Fruit fly (Drosophila melanogaster) whole organism, wandering third instar larva: Measurements from ENCODE around the gene veli.

Experiments
- Abd-B ChIP-seq: fragments of >200 bp; optimal IDR thresholded peaks from 2 replicates; lab custom pipeline; 2017; ENCODE audit warnings: missing biosample characterization, missing genetic modification characterization
- CG32264 ChIP-seq: fragments of 200-800 bp; sonication (Bioruptor generic); optimal IDR thresholded peaks from 2 replicates; lab custom pipeline; 2016; ENCODE audit warnings: missing biosample characterization, missing genetic modification characterization
- CG9705 ChIP-seq: fragments of 200-800 bp; sonication (Bioruptor generic); optimal IDR thresholded peaks from 2 replicates; lab custom pipeline; 2018; ENCODE audit warnings: missing biosample characterization, mild to moderate bottlenecking, missing genetic modification characterization
- CrebA ChIP-seq: fragments of 200-800 bp; sonication (Bioruptor generic); optimal IDR thresholded peaks from 2 replicates; lab custom pipeline; 2016; ENCODE audit warnings: missing biosample characterization, mild to moderate bottlenecking, missing genetic modification characterization, borderline replicate concordance
- Dfd ChIP-seq: fragments of >200 bp; optimal IDR thresholded peaks from 2 replicates; lab custom pipeline; 2017; ENCODE audit warnings: missing biosample characterization, missing genetic modification characterization
- Dif ChIP-seq: fragments of 200-275, 200-300 bp; sonication (Bioruptor generic); optimal IDR thresholded peaks from 2 replicates; lab custom pipeline; 2018; ENCODE audit warnings: missing biosample characterization, missing genetic modification characterization; ENCODE audit not compliant: partially characterized antibody
- GATAd ChIP-seq: sonication (Bioruptor generic); optimal IDR thresholded peaks from 2 replicates; lab custom pipeline; 2016; ENCODE audit warnings: missing biosample characterization, missing genetic modification characterization
- HLH106 ChIP-seq: fragments of 200-800 bp; optimal IDR thresholded peaks from 3 replicates; lab custom pipeline; 2019; ENCODE audit warnings: missing biosample characterization, mild to moderate bottlenecking, missing genetic modification characterization, moderate library complexity
- Hnf4 ChIP-seq: fragments of 200-800 bp; sonication (Bioruptor generic); optimal IDR thresholded peaks from 2 replicates; lab custom pipeline; 2016; ENCODE audit warnings: missing biosample characterization, mild to moderate bottlenecking, missing genetic modification characterization
- Hr78 ChIP-seq: fragments of >200 bp; optimal IDR thresholded peaks from 2 replicates; lab custom pipeline; 2017; ENCODE audit warnings: missing biosample characterization, missing genetic modification characterization
- Hr83 ChIP-seq: fragments of 200-300 bp; sonication (Bioruptor generic); optimal IDR thresholded peaks from 2 replicates; lab custom pipeline; 2016; ENCODE audit warnings: missing biosample characterization, mild to moderate bottlenecking, missing genetic modification characterization, moderate library complexity; ENCODE audit not compliant: poor library complexity, severe bottlenecking
- Jra ChIP-seq: sonication (Bioruptor generic); optimal IDR thresholded peaks from 2 replicates; lab custom pipeline; 2016; ENCODE audit warnings: missing biosample characterization, missing genetic modification characterization
- Mio ChIP-seq: sonication (Bioruptor generic); optimal IDR thresholded peaks from 2 replicates; lab custom pipeline; 2016; ENCODE audit warnings: missing biosample characterization, missing genetic modification characterization
- Myc ChIP-seq: fragments of >200 bp; optimal IDR thresholded peaks from 2 replicates; lab custom pipeline; 2017
- N ChIP-seq: fragments of >200 bp; optimal IDR thresholded peaks from 2 replicates; lab custom pipeline; 2018; ENCODE audit warnings: missing biosample characterization, missing external identifiers, missing genetic modification characterization
- OdsH ChIP-seq: fragments of 200-800 bp; sonication (Bioruptor generic); optimal IDR thresholded peaks from 2 replicates; lab custom pipeline; 2016; ENCODE audit warnings: missing biosample characterization, mild to moderate bottlenecking, missing genetic modification characterization
- Rel ChIP-seq, 2 experiments: fragments of 200-800 bp; sonication (Bioruptor generic) in 1 of 2; optimal IDR thresholded peaks; 2 replicates in 1 of 2; 3 replicates in 1 of 2; lab custom pipeline; 2016 to 2019; ENCODE audit warnings: mild to moderate bottlenecking in 2 of 2, missing biosample characterization in 2 of 2, missing genetic modification characterization in 2 of 2, moderate library complexity in 1 of 2
- Sp1 ChIP-seq: fragments of 200-800 bp; sonication (Bioruptor generic); optimal IDR thresholded peaks from 3 replicates; lab custom pipeline; 2019; ENCODE audit warnings: missing biosample characterization, mild to moderate bottlenecking, missing genetic modification characterization, moderate library complexity
- Vsx2 ChIP-seq: fragments of 200-300, 225-300 bp; sonication (Bioruptor generic); optimal IDR thresholded peaks from 2 replicates; lab custom pipeline; 2018; ENCODE audit warnings: missing biosample characterization, missing genetic modification characterization; ENCODE audit not compliant: partially characterized antibody
- br ChIP-seq: fragments of 200-800 bp; sonication (Bioruptor generic); optimal IDR thresholded peaks from 2 replicates; lab custom pipeline; 2016; ENCODE audit warnings: missing biosample characterization, missing genetic modification characterization
- brk ChIP-seq: fragments of 200-800 bp; sonication (Bioruptor generic); optimal IDR thresholded peaks from 2 replicates; lab custom pipeline; 2016; ENCODE audit warnings: missing biosample characterization, mild to moderate bottlenecking, missing genetic modification characterization
- dl ChIP-seq, 2 experiments: fragments of 175-275, 200-275 bp in 1 of 2; fragments of 200-275 bp in 1 of 2; sonication (Bioruptor generic); optimal IDR thresholded peaks; lab custom pipeline; 2018; ENCODE audit warnings: mild to moderate bottlenecking in 2 of 2, missing biosample characterization in 2 of 2, missing genetic modification characterization in 2 of 2, moderate library complexity in 2 of 2; ENCODE audit not compliant: partially characterized antibody in 2 of 2, insufficient read depth in 1 of 2
- dmrt93B ChIP-seq: fragments of 200-800 bp; sonication (Bioruptor generic); optimal IDR thresholded peaks from 2 replicates; lab custom pipeline; 2018; ENCODE audit warnings: missing biosample characterization, mild to moderate bottlenecking, missing genetic modification characterization
- dsf ChIP-seq: sonication (Bioruptor generic); optimal IDR thresholded peaks from 2 replicates; lab custom pipeline; 2016; ENCODE audit warnings: missing biosample characterization, missing genetic modification characterization, borderline replicate concordance
- ey ChIP-seq: fragments of 200-800 bp; sonication (Bioruptor generic); optimal IDR thresholded peaks from 2 replicates; lab custom pipeline; 2016; ENCODE audit warnings: missing biosample characterization, missing genetic modification characterization
- foxo ChIP-seq, 2 experiments: fragments of 200-800 bp; sonication (Bioruptor generic); optimal IDR thresholded peaks; 2 replicates in 1 of 2; 3 replicates in 1 of 2; lab custom pipeline; 2016 to 2017; ENCODE audit warnings: missing biosample characterization in 2 of 2, missing genetic modification characterization in 2 of 2
- fru ChIP-seq: fragments of 200-800 bp; sonication (Bioruptor generic); optimal IDR thresholded peaks from 3 replicates; lab custom pipeline; 2016; ENCODE audit warnings: missing biosample characterization, mild to moderate bottlenecking, missing genetic modification characterization
- h ChIP-seq: fragments of 200-800 bp; sonication (Bioruptor generic); optimal IDR thresholded peaks from 3 replicates; lab custom pipeline; 2016; ENCODE audit warnings: missing biosample characterization, mild to moderate bottlenecking, missing genetic modification characterization
- jim ChIP-seq: fragments of 175-275, 200-325 bp; sonication (Bioruptor generic); optimal IDR thresholded peaks from 2 replicates; lab custom pipeline; 2016; ENCODE audit warnings: missing biosample characterization, mild to moderate bottlenecking, missing genetic modification characterization
- lola ChIP-seq: fragments of >200 bp; optimal IDR thresholded peaks from 2 replicates; lab custom pipeline; 2017; ENCODE audit warnings: missing biosample characterization, missing genetic modification characterization
- pan ChIP-seq: fragments of >200 bp; optimal IDR thresholded peaks from 2 replicates; lab custom pipeline; 2017
- psq ChIP-seq: fragments of 200-800 bp; sonication (Bioruptor generic); optimal IDR thresholded peaks from 3 replicates; lab custom pipeline; 2017; ENCODE audit warnings: missing biosample characterization, mild to moderate bottlenecking, missing genetic modification characterization, moderate library complexity
- rgr ChIP-seq: fragments of 200-800 bp; sonication (Bioruptor generic); optimal IDR thresholded peaks from 3 replicates; lab custom pipeline; 2016; ENCODE audit warnings: missing biosample characterization, mild to moderate bottlenecking, missing genetic modification characterization
- sage ChIP-seq: fragments of 200-800 bp; sonication (Bioruptor generic); optimal IDR thresholded peaks from 2 replicates; lab custom pipeline; 2016; ENCODE audit warnings: missing biosample characterization, mild to moderate bottlenecking, missing genetic modification characterization
- sv ChIP-seq: fragments of 200-800 bp; sonication (Bioruptor generic); optimal IDR thresholded peaks from 3 replicates; lab custom pipeline; 2016; ENCODE audit warnings: missing biosample characterization, missing genetic modification characterization
- tai ChIP-seq: sonication (Bioruptor generic); optimal IDR thresholded peaks from 2 replicates; lab custom pipeline; 2016; ENCODE audit warnings: missing biosample characterization, missing genetic modification characterization
- usp ChIP-seq: fragments of >200 bp; optimal IDR thresholded peaks from 2 replicates; lab custom pipeline; 2017; ENCODE audit warnings: missing biosample characterization, missing genetic modification characterization
- woc ChIP-seq: sonication (Bioruptor generic); optimal IDR thresholded peaks from 2 replicates; lab custom pipeline; 2016; ENCODE audit warnings: missing biosample characterization, mild to moderate bottlenecking, missing genetic modification characterization

veli gene

dm6 chr3R:25050649-25051048 is 14.7 kb downstream of the veli start:
- TF ChIP-seq CG32264 (GFP tag; lab: Kevin White, UChicago) (no peak), GATAd (no peak), woc (GFP tag; lab: Kevin White, UChicago) (no peak), Hr83 (no peak), dl (GFP tag; optimal IDR thresholded peaks at IDR 0.05; lab: Kevin White, UChicago; ENCODE audit: insufficient read depth in 1 of 2, partially characterized antibody in 2 of 2) (no peak), Dfd (GFP tag; lab: Kevin White, UChicago) (no peak), sage (no peak), sv (no peak), HLH106 (tag; lab: Kevin White, UChicago) (no peak), Sp1 (GFP tag; lab: Kevin White, UChicago) (no peak), br (no peak), tai (no peak), OdsH (GFP tag; lab: Kevin White, UChicago) (no peak), ey (GFP tag; lab: Kevin White, UChicago) (no peak), CrebA (GFP tag; lab: Kevin White, UChicago) (no peak), dsf (GFP tag; lab: Kevin White, UChicago) (no peak), Mio (no peak), CG9705 (no peak), psq (GFP tag; lab: Kevin White, UChicago) (no peak), usp (no peak)

dm6 chr3R:25049742-25050517 is 15.5 kb downstream of the veli start:
- TF ChIP-seq CG32264 (GFP tag; lab: Kevin White, UChicago) (no peak), foxo (GFP tag; optimal IDR thresholded peaks at IDR 0.05; lab: Kevin White, UChicago) (peak; percentile 29 to 48), dl (GFP tag; optimal IDR thresholded peaks at IDR 0.05; lab: Kevin White, UChicago; ENCODE audit: insufficient read depth in 1 of 2, partially characterized antibody in 2 of 2) (peak; percentile 63 to 78), brk (GFP tag; lab: Kevin White, UChicago) (peak; percentile 88), Abd-B (GFP tag; lab: Kevin White, UChicago) (no peak), Myc (lab: Kevin White, UChicago) (no peak), jim (peak; percentile 61), pan (no peak), sv (no peak), Hr78 (GFP tag; lab: Kevin White, UChicago) (no peak), sage (peak; percentile 84), Rel (GFP tag; optimal IDR thresholded peaks at IDR 0.05; lab: Kevin White, UChicago) (peak; percentile 80), Rel (tag; optimal IDR thresholded peaks at IDR 0.05; lab: Kevin White, UChicago) (peak; percentile 97), Dfd (GFP tag; lab: Kevin White, UChicago) (no peak), h (GFP tag; lab: Kevin White, UChicago) (peak; percentile 71), HLH106 (tag; lab: Kevin White, UChicago) (peak; percentile 39), br (peak; percentile 19), N (peak; percentile 82), Hnf4 (GFP tag; lab: Kevin White, UChicago) (peak; percentile 55), rgr (peak; percentile 61), Hr83 (peak; percentile 47), Jra (GFP tag; lab: Kevin White, UChicago) (peak; percentile 79), woc (GFP tag; lab: Kevin White, UChicago) (peak; percentile 52), CG9705 (peak; percentile 30), Vsx2 (GFP tag; lab: Kevin White, UChicago) (no peak), ey (GFP tag; lab: Kevin White, UChicago) (peak; percentile 40), Dif (GFP tag; lab: Kevin White, UChicago) (peak; percentile 88), GATAd (no peak), fru (no peak), lola (GFP tag; lab: Kevin White, UChicago) (no peak), Mio (no peak), OdsH (GFP tag; lab: Kevin White, UChicago) (peak; percentile 16), tai (peak; percentile 75), dmrt93B (GFP tag; lab: Kevin White, UChicago) (no peak), dsf (GFP tag; lab: Kevin White, UChicago) (peak; percentile 22), Sp1 (GFP tag; lab: Kevin White, UChicago) (peak; percentile 50), CrebA (GFP tag; lab: Kevin White, UChicago) (no peak), psq (GFP tag; lab: Kevin White, UChicago) (peak; percentile 41), usp (no peak)
